Fruit fly (Drosophila melanogaster): ENCODE data around the gene mew.

dm6 chrX:13248515-13248914, 9.8 kb downstream of the mew start:
- TF ChIP-seq ttk (optimal IDR thresholded peaks at IDR 0.05) (no peak), insv (optimal IDR thresholded peaks at IDR 0.05) (no peak), Sin3A (optimal IDR thresholded peaks at IDR 0.05) (no peak), psq (optimal IDR thresholded peaks at IDR 0.05) (no peak), h (optimal IDR thresholded peaks at IDR 0.05) (no peak)
